Worm (Caenorhabditis elegans) whole organism, early embryonic: Measurements from ENCODE around the gene AH9.6.

Experiments used
- B0310.2 ChIP-seq: sonication (generic microtip); optimal IDR thresholded peaks from 2 replicates; lab custom pipeline; 2016; ENCODE audit warnings: mild to moderate bottlenecking, missing genetic modification characterization, missing compliant biosample characterization
- aly-1 ChIP-seq: sonication (generic microtip); optimal IDR thresholded peaks from 2 replicates; lab custom pipeline; 2016; ENCODE audit warnings: missing genetic modification characterization, missing compliant biosample characterization
- ama-1 ChIP-seq: fragments of 150-350 bp; optimal IDR thresholded peaks from 2 replicates; lab custom pipeline; 2014
- ceh-13 ChIP-seq: fragments of 200-800 bp; sonication (Bioruptor generic); optimal IDR thresholded peaks from 2 replicates; lab custom pipeline; 2018; ENCODE audit warnings: mild to moderate bottlenecking, missing genetic modification characterization, missing compliant biosample characterization
- ceh-36 ChIP-seq: sonication (generic microtip); optimal IDR thresholded peaks from 2 replicates; lab custom pipeline; 2016; ENCODE audit warnings: missing genetic modification characterization, inconsistent platforms, missing compliant biosample characterization
- flt-1 ChIP-seq: fragments of 200-800 bp; sonication (Bioruptor generic); IDR thresholded peaks from 2 replicates; pipeline ENCODE4 v1.3.6; 2022; ENCODE audit warnings: missing genetic modification characterization, missing compliant biosample characterization
- hmbx-1 ChIP-seq: sonication (generic microtip); optimal IDR thresholded peaks from 2 replicates; lab custom pipeline; 2016; ENCODE audit warnings: mild to moderate bottlenecking, missing genetic modification characterization, missing compliant biosample characterization
- hmg-4 ChIP-seq: fragments of 200-800 bp; sonication (Bioruptor generic); optimal IDR thresholded peaks from 2 replicates; lab custom pipeline; 2018; ENCODE audit warnings: mild to moderate bottlenecking, missing genetic modification characterization, missing compliant biosample characterization
- hnd-1 ChIP-seq: sonication (generic microtip); optimal IDR thresholded peaks from 2 replicates; lab custom pipeline; 2016; ENCODE audit warnings: missing genetic modification characterization, missing compliant biosample characterization
- sea-1 ChIP-seq: fragments of 200-800 bp; sonication (Bioruptor generic); conservative IDR thresholded peaks from 2 replicates; pipeline ENCODE4 v1.3.6; 2022; ENCODE audit warnings: missing genetic modification characterization, missing compliant biosample characterization
- tbx-37 ChIP-seq: fragments of 200-800 bp; sonication (Bioruptor generic); conservative IDR thresholded peaks from 2 replicates; pipeline ENCODE4 v1.3.6; 2022; ENCODE audit warnings: missing genetic modification reagents, missing genetic modification characterization, missing compliant biosample characterization

DNA sequence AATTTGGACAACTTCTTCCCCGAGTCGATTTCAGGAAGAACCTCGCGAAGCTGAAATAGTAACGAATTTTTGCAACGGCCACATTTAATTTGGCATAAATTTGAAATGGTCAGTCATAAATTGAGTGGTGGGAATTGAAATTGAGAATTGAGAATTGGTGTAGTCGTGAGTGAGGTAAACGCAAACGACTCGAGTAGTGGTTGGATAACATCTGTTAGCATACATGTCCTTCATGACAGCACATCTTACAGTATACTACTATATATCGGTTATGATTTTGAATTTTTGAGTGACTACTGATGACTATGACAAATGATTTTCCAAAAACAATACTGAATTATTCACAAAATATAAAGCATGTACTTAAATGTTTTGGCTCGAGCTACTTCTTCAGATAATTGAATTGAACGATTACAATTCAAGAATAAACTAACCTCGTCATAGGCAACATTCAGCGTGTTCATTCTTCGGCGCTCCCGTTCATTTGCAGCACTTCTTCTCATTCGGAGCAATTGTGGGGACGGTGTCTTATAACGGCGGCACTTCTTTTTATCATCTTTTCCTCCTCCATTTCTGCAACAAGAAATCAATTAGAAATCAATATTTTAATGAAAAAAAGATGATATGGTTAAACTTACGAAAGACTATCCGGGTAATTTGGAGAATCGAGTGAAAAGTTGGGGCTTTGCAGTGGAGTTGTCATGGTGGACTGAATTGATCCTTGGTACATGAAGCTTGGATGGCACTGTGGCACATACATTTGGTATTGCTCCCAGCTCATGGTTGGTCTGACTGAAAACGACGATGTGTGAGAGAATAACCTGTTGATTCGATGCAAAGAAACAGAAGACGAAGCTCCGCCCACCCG is 38.4 kb downstream of the AH9.6 start, which contains the start of gene lin-32:
- TF ChIP-seq ama-1 (lab: Kevin White, UChicago): no peak
- no peak for TF ChIP-seq sea-1 (GFP tag; lab: Robert Waterston, UW)
- TF ChIP-seq B0310.2: no peak
- no peak for TF ChIP-seq ceh-13 (GFP tag; lab: Kevin White, UChicago)
- no peak for TF ChIP-seq aly-1 (tag; lab: Kevin White, UChicago)
- TF ChIP-seq hmbx-1: no peak
- TF ChIP-seq hmg-4 (GFP tag; lab: Kevin White, UChicago): no peak
- TF ChIP-seq hnd-1 (tag; lab: Kevin White, UChicago): no peak
- TF ChIP-seq flt-1: no peak
- TF ChIP-seq ceh-36: no peak
- TF ChIP-seq tbx-37: no peak
